Worm (Caenorhabditis elegans): ENCODE measurements around the gene nrps-1.

DNA sequence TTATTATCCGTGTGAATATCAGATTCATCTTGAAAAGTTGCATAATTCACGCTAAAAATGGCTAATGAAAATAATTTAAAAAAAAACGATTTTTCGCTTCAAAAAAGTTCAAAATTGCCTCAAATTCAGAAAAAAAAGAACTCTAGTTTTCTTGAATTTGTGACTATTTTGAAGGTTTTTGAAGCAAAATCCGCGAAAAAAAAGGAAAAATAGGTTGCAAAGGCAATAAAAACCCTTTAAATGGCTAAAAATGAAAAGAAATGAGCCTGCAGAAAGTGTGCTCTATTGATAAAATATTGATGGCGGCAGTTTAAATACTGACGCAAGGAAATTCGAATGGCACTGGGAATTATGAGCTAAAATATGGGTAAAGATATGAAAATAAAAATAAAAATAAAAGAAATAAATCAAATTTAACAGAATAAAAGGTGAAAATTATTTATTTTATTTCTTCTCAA, 46.0 kb downstream of the nrps-1 start, which contains the start of gene Y66D12A.7:
- TF ChIP-seq W03F9.2 (tag; optimal IDR thresholded peaks at IDR 0.05) (no peak), him-1 (tag; optimal IDR thresholded peaks at IDR 0.05) (no peak), dao-5 (tag; optimal IDR thresholded peaks at IDR 0.05) (no peak)
